Worm (Caenorhabditis elegans): ENCODE data around the gene mdt-28.

- TF ChIP-seq fos-1 (tag; optimal IDR thresholded peaks at IDR 0.05) = no peak
- TF ChIP-seq snpc-4 (tag; optimal IDR thresholded peaks at IDR 0.05) = no peak
- no peak for TF ChIP-seq pqm-1 (tag; optimal IDR thresholded peaks at IDR 0.05)
- TF ChIP-seq jun-1 (tag; optimal IDR thresholded peaks at IDR 0.05) = no peak
- TF ChIP-seq unc-62 (GFP tag; optimal IDR thresholded peaks at IDR 0.05) = no peak
- TF ChIP-seq aly-2 (tag; optimal IDR thresholded peaks at IDR 0.05) = no peak
- no peak for TF ChIP-seq elt-1 (tag; optimal IDR thresholded peaks at IDR 0.05)
- TF ChIP-seq nhr-76 (tag; optimal IDR thresholded peaks at IDR 0.05) = no peak
- TF ChIP-seq elt-2 (tag; optimal IDR thresholded peaks at IDR 0.05) = no peak
- TF ChIP-seq tbx-2 (tag; optimal IDR thresholded peaks at IDR 0.05) = no peak
- TF ChIP-seq ZK546.5 (tag; optimal IDR thresholded peaks at IDR 0.05) = no peak
Observed at ce11 chrV:15567344-15567804, 7.8 kb downstream of the mdt-28 start, which contains the start of gene acs-2.

Data from whole organism, L3 larva.